Worm (Caenorhabditis elegans) whole organism, late embryonic: ENCODE data around the gene dmd-10.
A peak's percentile ranks its signal among the peaks of the same experiment; 100 is the strongest.

Experiments used
- F13H6.1 ChIP-seq: sonication (generic microtip); optimal IDR thresholded peaks from 2 replicates; lab custom pipeline; 2016; ENCODE audit warnings: missing genetic modification characterization, missing compliant biosample characterization
- K02D7.2 ChIP-seq: sonication (generic microtip); optimal IDR thresholded peaks from 2 replicates; lab custom pipeline; 2017; ENCODE audit warnings: mild to moderate bottlenecking, missing genetic modification characterization, missing compliant biosample characterization
- ama-1 ChIP-seq: fragments of 150-350 bp; optimal IDR thresholded peaks from 2 replicates; lab custom pipeline; 2014
- ceh-18 ChIP-seq: sonication (generic microtip); optimal IDR thresholded peaks from 2 replicates; lab custom pipeline; 2016; ENCODE audit warnings: missing genetic modification characterization, missing compliant biosample characterization
- ceh-19 ChIP-seq: fragments of 200-800 bp; sonication (Bioruptor generic); optimal IDR thresholded peaks from 2 replicates; lab custom pipeline; 2018; ENCODE audit warnings: mild to moderate bottlenecking, missing genetic modification characterization, missing compliant biosample characterization
- ceh-2 ChIP-seq: sonication (generic microtip); optimal IDR thresholded peaks from 2 replicates; lab custom pipeline; 2016; ENCODE audit warnings: missing genotype, missing genetic modification characterization, missing compliant biosample characterization
- ceh-30 ChIP-seq: fragments of 150-350 bp; optimal IDR thresholded peaks from 2 replicates; lab custom pipeline; 2014; ENCODE audit warnings: missing biosample characterization, missing genetic modification characterization
- ceh-34 ChIP-seq: sonication (generic microtip); optimal IDR thresholded peaks from 2 replicates; lab custom pipeline; 2016; ENCODE audit warnings: mild to moderate bottlenecking, missing genetic modification characterization, missing compliant biosample characterization
- ceh-48 ChIP-seq: sonication (generic microtip); optimal IDR thresholded peaks from 2 replicates; lab custom pipeline; 2016; ENCODE audit warnings: missing genetic modification characterization, inconsistent platforms, missing compliant biosample characterization
- ceh-6 ChIP-seq: fragments of 200-800 bp; sonication (Bioruptor generic); optimal IDR thresholded peaks from 2 replicates; lab custom pipeline; 2018; ENCODE audit warnings: mild to moderate bottlenecking, missing genetic modification characterization, missing compliant biosample characterization
- ceh-9 ChIP-seq: sonication (generic microtip); optimal IDR thresholded peaks from 2 replicates; lab custom pipeline; 2016; ENCODE audit warnings: mild to moderate bottlenecking, missing genetic modification characterization, inconsistent platforms, missing compliant biosample characterization
- che-1 ChIP-seq: sonication (generic microtip); optimal IDR thresholded peaks from 2 replicates; lab custom pipeline; 2016; ENCODE audit warnings: mild to moderate bottlenecking, missing genetic modification characterization, missing compliant biosample characterization
- dve-1 ChIP-seq: sonication (generic microtip); optimal IDR thresholded peaks from 2 replicates; lab custom pipeline; 2017; ENCODE audit warnings: antibody characterized with exemption, mild to moderate bottlenecking, missing genetic modification characterization, missing compliant biosample characterization
- elt-2 ChIP-seq: sonication (generic microtip); optimal IDR thresholded peaks from 2 replicates; lab custom pipeline; 2016; ENCODE audit warnings: missing genetic modification reagents, missing genetic modification characterization, missing compliant biosample characterization
- elt-4 ChIP-seq: sonication (generic microtip); optimal IDR thresholded peaks from 2 replicates; lab custom pipeline; 2016; ENCODE audit warnings: missing genetic modification characterization, missing compliant biosample characterization
- fax-1 ChIP-seq: sonication (generic microtip); optimal IDR thresholded peaks from 2 replicates; lab custom pipeline; 2016; ENCODE audit warnings: missing genotype, missing genetic modification characterization, missing compliant biosample characterization
- fkh-10 ChIP-seq: fragments of 150-350 bp; optimal IDR thresholded peaks from 2 replicates; lab custom pipeline; 2014; ENCODE audit warnings: missing biosample characterization, missing genetic modification reagents, missing genetic modification characterization
- fkh-6 ChIP-seq: sonication (generic microtip); optimal IDR thresholded peaks from 2 replicates; lab custom pipeline; 2016; ENCODE audit warnings: missing genetic modification characterization, missing compliant biosample characterization
- gmeb-2 ChIP-seq: sonication (generic microtip); optimal IDR thresholded peaks from 2 replicates; lab custom pipeline; 2016; ENCODE audit warnings: missing genetic modification characterization, inconsistent platforms, missing compliant biosample characterization
- hlh-13 ChIP-seq: fragments of 200-800 bp; sonication (Bioruptor generic); optimal IDR thresholded peaks from 2 replicates; lab custom pipeline; 2018; ENCODE audit warnings: mild to moderate bottlenecking, missing genetic modification characterization, missing compliant biosample characterization
- hlh-15 ChIP-seq: sonication (generic microtip); optimal IDR thresholded peaks from 2 replicates; lab custom pipeline; 2016; ENCODE audit warnings: missing genetic modification characterization, missing compliant biosample characterization
- hlh-8 ChIP-seq: sonication (generic microtip); optimal IDR thresholded peaks from 2 replicates; lab custom pipeline; 2016; ENCODE audit warnings: missing genotype, missing genetic modification characterization, missing compliant biosample characterization
- lim-6 ChIP-seq: sonication (generic microtip); optimal IDR thresholded peaks from 2 replicates; lab custom pipeline; 2016; ENCODE audit warnings: missing genetic modification characterization, missing compliant biosample characterization
- madf-2 ChIP-seq: sonication (generic microtip); optimal IDR thresholded peaks from 2 replicates; lab custom pipeline; 2017; ENCODE audit warnings: missing genetic modification characterization, missing compliant biosample characterization
- nhr-11 ChIP-seq: fragments of 150-350 bp; optimal IDR thresholded peaks from 2 replicates; lab custom pipeline; 2014; ENCODE audit warnings: missing biosample characterization, missing genetic modification characterization
- nhr-232 ChIP-seq: sonication (generic microtip); optimal IDR thresholded peaks from 2 replicates; lab custom pipeline; 2016; ENCODE audit warnings: missing genetic modification characterization, missing compliant biosample characterization
- pag-3 ChIP-seq: sonication (generic microtip); optimal IDR thresholded peaks from 2 replicates; lab custom pipeline; 2016; ENCODE audit warnings: missing compliant biosample characterization, missing genetic modification characterization, borderline replicate concordance
- pqm-1 ChIP-seq: sonication (generic microtip); optimal IDR thresholded peaks from 2 replicates; lab custom pipeline; 2016; ENCODE audit warnings: missing genetic modification characterization, missing compliant biosample characterization
- ref-2 ChIP-seq: sonication (generic microtip); optimal IDR thresholded peaks from 2 replicates; lab custom pipeline; 2016; ENCODE audit warnings: missing genetic modification characterization, missing compliant biosample characterization
- rnt-1 ChIP-seq: sonication (generic microtip); optimal IDR thresholded peaks from 2 replicates; lab custom pipeline; 2016; ENCODE audit warnings: missing genetic modification characterization, missing compliant biosample characterization
- sdc-2 ChIP-seq: sonication (generic microtip); optimal IDR thresholded peaks from 2 replicates; lab custom pipeline; 2016; ENCODE audit warnings: missing genotype, missing genetic modification characterization, missing compliant biosample characterization
- tbx-2 ChIP-seq: sonication (generic microtip); optimal IDR thresholded peaks from 2 replicates; lab custom pipeline; 2016; ENCODE audit warnings: missing genetic modification characterization, missing compliant biosample characterization
- ttx-3 ChIP-seq: sonication (generic microtip); optimal IDR thresholded peaks from 2 replicates; lab custom pipeline; 2016; ENCODE audit warnings: missing genetic modification reagents, missing genetic modification characterization, missing compliant biosample characterization
- unc-55 ChIP-seq: sonication (generic microtip); optimal IDR thresholded peaks from 2 replicates; lab custom pipeline; 2017; ENCODE audit warnings: missing biosample characterization, missing genetic modification reagents, missing genetic modification characterization
- unc-86 ChIP-seq: sonication (generic microtip); optimal IDR thresholded peaks from 2 replicates; lab custom pipeline; 2016; ENCODE audit warnings: missing genetic modification characterization, missing compliant biosample characterization

dmd-10 gene

ce11 chrV:13272275-13272674 lies 35.9 kb upstream of the dmd-10 start:
- TF ChIP-seq ceh-6 (no peak), ceh-18 (tag; lab: Kevin White, UChicago) (no peak), dve-1 (tag; lab: Kevin White, UChicago) (no peak), fax-1 (tag; lab: Kevin White, UChicago) (no peak), fkh-10 (GFP tag; lab: Kevin White, UChicago) (no peak), ceh-48 (tag; lab: Kevin White, UChicago) (no peak), elt-4 (tag; lab: Kevin White, UChicago) (no peak), F13H6.1 (no peak), lim-6 (tag; lab: Kevin White, UChicago) (no peak), ceh-34 (tag; lab: Kevin White, UChicago) (no peak), sdc-2 (no peak), rnt-1 (tag; lab: Kevin White, UChicago) (no peak), K02D7.2 (tag; lab: Kevin White, UChicago) (no peak), che-1 (tag; lab: Kevin White, UChicago) (no peak), nhr-11 (tag; lab: Kevin White, UChicago) (no peak), ref-2 (tag; lab: Kevin White, UChicago) (no peak), gmeb-2 (tag; lab: Kevin White, UChicago) (no peak), tbx-2 (tag; lab: Kevin White, UChicago) (no peak), ttx-3 (tag; lab: Kevin White, UChicago) (no peak)
- TF ChIP-seq, all 69 proteins: peak for 0

- TF ChIP-seq elt-2 (peak; percentile 21), unc-86 (tag; lab: Kevin White, UChicago) (no peak)
These were observed 32.8 kb upstream of the dmd-10 start for ce11 chrV:13269228-13269630.

ce11 chrV:13268032-13268431 lies 31.6 kb upstream of the dmd-10 start:
- peak; percentile 34 for TF ChIP-seq elt-2
- TF ChIP-seq hlh-13 = no peak
- TF ChIP-seq ceh-48 (tag; lab: Kevin White, UChicago) = no peak
- TF ChIP-seq rnt-1 (tag; lab: Kevin White, UChicago) = no peak

ce11 chrV:13266630-13267029 lies 30.2 kb upstream of the dmd-10 start:
- TF ChIP-seq fkh-6 (tag; lab: Kevin White, UChicago) (no peak), elt-4 (tag; lab: Kevin White, UChicago) (no peak), unc-55 (GFP tag; lab: Kevin White, UChicago) (no peak), rnt-1 (tag; lab: Kevin White, UChicago) (no peak)

- TF ChIP-seq madf-2 (tag; lab: Kevin White, UChicago) (no peak), hlh-15 (tag; lab: Kevin White, UChicago) (no peak), nhr-232 (tag; lab: Kevin White, UChicago) (no peak), unc-86 (tag; lab: Kevin White, UChicago) (no peak), pqm-1 (no peak), ama-1 (lab: Kevin White, UChicago) (no peak), nhr-11 (tag; lab: Kevin White, UChicago) (no peak), ceh-2 (tag; lab: Kevin White, UChicago) (no peak), pag-3 (tag; lab: Kevin White, UChicago) (no peak), ceh-9 (tag; lab: Kevin White, UChicago) (no peak)
These were observed 29.2 kb upstream of the dmd-10 start for ce11 chrV:13265628-13266027.

- TF ChIP-seq elt-4 (tag; lab: Kevin White, UChicago) = no peak
- TF ChIP-seq hlh-8 (tag; lab: Kevin White, UChicago) = no peak
- TF ChIP-seq ceh-19 (GFP tag; lab: Kevin White, UChicago) = no peak
- TF ChIP-seq fkh-10 (GFP tag; lab: Kevin White, UChicago) = no peak
- TF ChIP-seq fkh-6 (tag; lab: Kevin White, UChicago) = no peak
- no peak for TF ChIP-seq pag-3 (tag; lab: Kevin White, UChicago)
- no peak for TF ChIP-seq K02D7.2 (tag; lab: Kevin White, UChicago)
- no peak for TF ChIP-seq ceh-30 (tag; lab: Kevin White, UChicago)
These were observed 27.8 kb upstream of the dmd-10 start, which contains the start of gene zip-5 for ce11 chrV:13264245-13264644. Gene zip-5, plus strand, starts transcription at chrV:13264545.
